Fruit fly (Drosophila melanogaster) whole organism, embryonic: ENCODE data around the gene IM33.

Experiments
- Bteb2 ChIP-seq: fragments of 200-800 bp; sonication (Bioruptor generic); optimal IDR thresholded peaks from 2 replicates; lab custom pipeline; 2016; ENCODE audit warnings: missing biosample characterization, missing genetic modification characterization
- CG10462 ChIP-seq: fragments of 200-800 bp; sonication (Bioruptor generic); optimal IDR thresholded peaks from 2 replicates; lab custom pipeline; 2016; ENCODE audit warnings: missing biosample characterization, missing genetic modification characterization
- CG12942 ChIP-seq: fragments of 200-800 bp; sonication (Bioruptor generic); optimal IDR thresholded peaks from 3 replicates; lab custom pipeline; 2016; ENCODE audit warnings: missing biosample characterization, missing genetic modification characterization
- CG13894 ChIP-seq: fragments of 200-800 bp; sonication (Bioruptor generic); optimal IDR thresholded peaks from 3 replicates; lab custom pipeline; 2018; ENCODE audit warnings: missing biosample characterization, mild to moderate bottlenecking, missing genetic modification characterization, moderate library complexity
- CG15479 ChIP-seq: fragments of 200-800 bp; sonication (Bioruptor generic); optimal IDR thresholded peaks from 3 replicates; lab custom pipeline; 2019; ENCODE audit warnings: missing biosample characterization, mild to moderate bottlenecking, missing genetic modification characterization, moderate library complexity
- CG15601 ChIP-seq: fragments of 200-800 bp; sonication (Bioruptor generic); optimal IDR thresholded peaks from 3 replicates; lab custom pipeline; 2019; ENCODE audit warnings: missing biosample characterization, mild to moderate bottlenecking, missing genetic modification characterization, moderate library complexity
- CG15696 ChIP-seq: fragments of 200-800 bp; sonication (Bioruptor generic); optimal IDR thresholded peaks from 2 replicates; lab custom pipeline; 2019; ENCODE audit warnings: missing biosample characterization, mild to moderate bottlenecking, missing genetic modification characterization, moderate library complexity
- CG16815 ChIP-seq: fragments of 200-800 bp; sonication (Bioruptor generic); optimal IDR thresholded peaks from 3 replicates; lab custom pipeline; 2017; ENCODE audit warnings: missing biosample characterization, mild to moderate bottlenecking, missing genetic modification characterization
- CG17385 ChIP-seq: fragments of 200-800 bp; sonication (Bioruptor generic); optimal IDR thresholded peaks from 3 replicates; lab custom pipeline; 2018; ENCODE audit warnings: missing biosample characterization, mild to moderate bottlenecking, missing genetic modification characterization
- CG1832 ChIP-seq: fragments of 200-800 bp; sonication (Bioruptor generic); optimal IDR thresholded peaks from 2 replicates; lab custom pipeline; 2017; ENCODE audit warnings: missing biosample characterization, mild to moderate bottlenecking, missing genetic modification characterization, inconsistent platforms
- CG2116 ChIP-seq: fragments of 200-800 bp; sonication (Bioruptor generic); optimal IDR thresholded peaks from 3 replicates; lab custom pipeline; 2018; ENCODE audit warnings: missing biosample characterization, mild to moderate bottlenecking, missing genetic modification characterization
- CG2199 ChIP-seq: fragments of 200-800 bp; sonication (Bioruptor generic); IDR thresholded peaks from 3 replicates; pipeline ENCODE4 v1.3.6; 2022; ENCODE audit warnings: missing biosample characterization, missing genetic modification characterization
- CG2889 ChIP-seq: fragments of 200-800 bp; sonication (Bioruptor generic); IDR thresholded peaks from 3 replicates; pipeline ENCODE4 v1.3.6; 2022; ENCODE audit warnings: missing biosample characterization, missing genetic modification characterization
- CG30431 ChIP-seq: fragments of 200-800 bp; sonication (Bioruptor generic); optimal IDR thresholded peaks from 2 replicates; lab custom pipeline; 2017; ENCODE audit warnings: missing biosample characterization, missing genetic modification characterization
- CG43689 ChIP-seq: fragments of 200-800 bp; sonication (Bioruptor generic); IDR thresholded peaks from 2 replicates; pipeline ENCODE4 v1.3.6; 2022; ENCODE audit warnings: missing biosample characterization, missing genetic modification characterization
- CG4730 ChIP-seq: fragments of 200-800 bp; sonication (Bioruptor generic); IDR thresholded peaks from 2 replicates; pipeline ENCODE4 v1.3.6; 2022; ENCODE audit warnings: missing biosample characterization, missing genetic modification characterization
- CG6791 ChIP-seq: fragments of 200-800 bp; sonication (Bioruptor generic); IDR thresholded peaks from 3 replicates; pipeline ENCODE4 v1.3.6; 2022; ENCODE audit warnings: missing biosample characterization, missing genetic modification characterization; ENCODE audit not compliant: partially characterized antibody
- CG7928 ChIP-seq: fragments of 200-800 bp; sonication (Bioruptor generic); optimal IDR thresholded peaks from 2 replicates; lab custom pipeline; 2017; ENCODE audit warnings: missing biosample characterization, mild to moderate bottlenecking, missing genetic modification characterization
- CG8089 ChIP-seq: fragments of 200-800 bp; sonication (Bioruptor generic); optimal IDR thresholded peaks from 3 replicates; lab custom pipeline; 2016; ENCODE audit warnings: missing biosample characterization, missing genetic modification characterization
- CG8924 ChIP-seq: fragments of 200-800 bp; optimal IDR thresholded peaks from 3 replicates; lab custom pipeline; 2019; ENCODE audit warnings: missing biosample characterization, mild to moderate bottlenecking, missing genetic modification characterization, moderate library complexity
- Deaf1 ChIP-seq: fragments of 200-800 bp; optimal IDR thresholded peaks from 3 replicates; lab custom pipeline; 2019; ENCODE audit warnings: missing biosample characterization, mild to moderate bottlenecking, missing genetic modification characterization, moderate library complexity
- Doc3 ChIP-seq: fragments of 200-800 bp; sonication (Bioruptor generic); IDR thresholded peaks from 3 replicates; pipeline ENCODE4 v1.3.6; 2022; ENCODE audit warnings: missing biosample characterization, missing genetic modification characterization; ENCODE audit not compliant: partially characterized antibody
- Drgx ChIP-seq: fragments of 200-800 bp; sonication (Bioruptor generic); IDR thresholded peaks from 2 replicates; pipeline ENCODE4 v1.3.6; 2022; ENCODE audit warnings: missing biosample characterization, missing genetic modification characterization
- E2f2 ChIP-seq: fragments of 200-800 bp; sonication (Bioruptor generic); IDR thresholded peaks from 2 replicates; pipeline ENCODE4 v1.3.6; 2022; ENCODE audit warnings: missing biosample characterization, missing genetic modification characterization
- H15 ChIP-seq: fragments of 200-800 bp; sonication (Bioruptor generic); IDR thresholded peaks from 3 replicates; pipeline ENCODE4 v1.3.6; 2022; ENCODE audit warnings: missing biosample characterization, missing genetic modification characterization
- HLH4C ChIP-seq: fragments of 200-800 bp; sonication (Bioruptor generic); IDR thresholded peaks from 3 replicates; pipeline ENCODE4 v1.3.6; 2022; ENCODE audit warnings: missing biosample characterization, missing genetic modification characterization; ENCODE audit not compliant: partially characterized antibody
- Nf-YC ChIP-seq: fragments of 200-800 bp; optimal IDR thresholded peaks from 3 replicates; lab custom pipeline; 2019; ENCODE audit warnings: missing biosample characterization, mild to moderate bottlenecking, missing genetic modification characterization, moderate library complexity
- NfI ChIP-seq: fragments of 200-800 bp; sonication (Bioruptor generic); optimal IDR thresholded peaks from 3 replicates; lab custom pipeline; 2018; ENCODE audit warnings: missing biosample characterization, mild to moderate bottlenecking, missing genetic modification characterization, moderate library complexity
- ara ChIP-seq: fragments of 200-800 bp; sonication (Bioruptor generic); IDR thresholded peaks from 2 replicates; pipeline ENCODE4 v1.3.6; 2022; ENCODE audit warnings: missing biosample characterization, missing genetic modification characterization
- bab2 ChIP-seq: fragments of 200-800 bp; sonication (Bioruptor generic); optimal IDR thresholded peaks from 2 replicates; lab custom pipeline; 2016; ENCODE audit warnings: missing biosample characterization, missing genetic modification characterization
- bsh ChIP-seq, 2 experiments: fragments of 200-800 bp; sonication (Bioruptor generic); optimal IDR thresholded peaks; 2 replicates each; lab custom pipeline; 2017 to 2018; ENCODE audit warnings: mild to moderate bottlenecking in 2 of 2, missing biosample characterization in 2 of 2, missing genetic modification characterization in 2 of 2, moderate library complexity in 1 of 2
- cato ChIP-seq: fragments of 200-800 bp; sonication (Bioruptor generic); optimal IDR thresholded peaks from 2 replicates; lab custom pipeline; 2016; ENCODE audit warnings: missing biosample characterization, missing genetic modification characterization, borderline replicate concordance
- dm ChIP-seq: fragments of 200-800 bp; sonication (Bioruptor generic); optimal IDR thresholded peaks from 3 replicates; lab custom pipeline; 2016; ENCODE audit warnings: missing biosample characterization, missing genetic modification characterization
- ewg ChIP-seq: fragments of 200-800 bp; sonication (Bioruptor generic); optimal IDR thresholded peaks from 3 replicates; lab custom pipeline; 2017; ENCODE audit warnings: mild to moderate bottlenecking, missing biosample characterization, missing genetic modification reagents, missing genetic modification characterization
- gce ChIP-seq: fragments of 200-800 bp; sonication (Bioruptor generic); IDR thresholded peaks from 3 replicates; pipeline ENCODE4 v1.3.6; 2022; ENCODE audit warnings: missing biosample characterization, missing genetic modification characterization
- mld ChIP-seq: fragments of 200-800 bp; sonication (Bioruptor generic); IDR thresholded peaks from 3 replicates; pipeline ENCODE4 v1.3.6; 2022; ENCODE audit warnings: missing biosample characterization, missing genetic modification characterization; ENCODE audit not compliant: partially characterized antibody
- pho ChIP-seq: fragments of 200-800 bp; sonication (Bioruptor generic); optimal IDR thresholded peaks from 2 replicates; lab custom pipeline; 2016; ENCODE audit warnings: missing biosample characterization, missing genetic modification characterization
- pnt ChIP-seq: fragments of 200-800 bp; sonication (Bioruptor generic); optimal IDR thresholded peaks from 3 replicates; lab custom pipeline; 2016; ENCODE audit warnings: missing biosample characterization, missing genetic modification characterization
- psq ChIP-seq: fragments of 200-800 bp; sonication (Bioruptor generic); optimal IDR thresholded peaks from 2 replicates; lab custom pipeline; 2017; ENCODE audit warnings: missing biosample characterization, missing genetic modification characterization
- sc ChIP-seq, 3 experiments: fragments of >200 bp in 2 of 3; fragments of 200-800 bp in 1 of 3; sonication (Bioruptor generic) in 1 of 3; optimal IDR thresholded peaks; 2 replicates in 2 of 3; 3 replicates in 1 of 3; lab custom pipeline; 2017; ENCODE audit warnings: mild to moderate bottlenecking in 1 of 3, missing biosample characterization in 1 of 3, missing genetic modification characterization in 1 of 3, missing genetic modification reagents in 1 of 3
- toy ChIP-seq: fragments of 200-800 bp; sonication (Bioruptor generic); IDR thresholded peaks from 2 replicates; pipeline ENCODE4 v1.3.6; 2022; ENCODE audit warnings: missing biosample characterization, missing genetic modification characterization
- wdn ChIP-seq: fragments of 200-800 bp; sonication (Bioruptor generic); IDR thresholded peaks from 2 replicates; pipeline ENCODE4 v1.3.6; 2022; ENCODE audit warnings: missing biosample characterization, missing genetic modification characterization
- wek ChIP-seq: fragments of 200-800 bp; sonication (Bioruptor generic); optimal IDR thresholded peaks from 3 replicates; lab custom pipeline; 2018; ENCODE audit warnings: missing biosample characterization, mild to moderate bottlenecking, missing genetic modification characterization, moderate library complexity
- zfh1 ChIP-seq: fragments of 200-800 bp; sonication (Bioruptor generic); IDR thresholded peaks from 3 replicates; pipeline ENCODE4 v1.3.6; 2022; ENCODE audit warnings: missing biosample characterization, missing genetic modification characterization
- zfh2 ChIP-seq: fragments of 200-800 bp; sonication (Bioruptor generic); optimal IDR thresholded peaks from 2 replicates; lab custom pipeline; 2016; ENCODE audit warnings: missing biosample characterization, missing genetic modification characterization

The IM33 gene

dm6 chr2L:3703260-3703659 lies 6.8 kb upstream of the IM33 start, which contains the start of gene CG2816 (continued):
- TF ChIP-seq dm (GFP tag; lab: Kevin White, UChicago) (no peak), pnt (GFP tag; lab: Kevin White, UChicago) (no peak), wek (GFP tag; lab: Kevin White, UChicago) (no peak), pho (GFP tag; lab: Kevin White, UChicago) (peak; percentile 88), CG7928 (no peak), ara (GFP tag; lab: Robert Waterston, UW) (0 out of 2 replicates have a peak, but pooled peaks have one; percentile 27), bab2 (peak; percentile 0), CG43689 (peak; percentile 60), CG6791 (GFP tag; lab: Robert Waterston, UW) (no peak), Deaf1 (no peak)

- no peak for TF ChIP-seq wdn (GFP tag; lab: Robert Waterston, UW)
Observed at dm6 chr2L:3701526-3701925, 5.1 kb upstream of the IM33 start, which contains the start of gene CG43145. Gene CG43145, plus strand, starts transcription at chr2L:3701826.

- TF ChIP-seq CG2889 (GFP tag; lab: Robert Waterston, UW) = no peak
- no peak for TF ChIP-seq sc (optimal IDR thresholded peaks at IDR 0.05; lab: Kevin White, UChicago)
- no peak for TF ChIP-seq sc (GFP tag; optimal IDR thresholded peaks at IDR 0.05; lab: Kevin White, UChicago)
- TF ChIP-seq HLH4C (GFP tag; lab: Robert Waterston, UW) = no peak
- TF ChIP-seq E2f2 (GFP tag; lab: Robert Waterston, UW) = no peak
- no peak for TF ChIP-seq zfh2 (GFP tag; lab: Kevin White, UChicago)
- no peak for TF ChIP-seq CG12942 (GFP tag; lab: Kevin White, UChicago)
- no peak for TF ChIP-seq CG13894
- no peak for TF ChIP-seq CG1832 (GFP tag; lab: Kevin White, UChicago)
- TF ChIP-seq psq = no peak
- no peak for TF ChIP-seq CG8924 (tag; lab: Kevin White, UChicago)
- TF ChIP-seq mld (GFP tag; lab: Robert Waterston, UW) = no peak
Observed at dm6 chr2L:3700990-3701389, 4.5 kb upstream of the IM33 start, which contains the start of gene CG42467. Gene CG42467, plus strand, starts transcription at chr2L:3701290.

dm6 chr2L:3700374-3700773 lies 3.9 kb upstream of the IM33 start, which contains the start of gene Sfp24C1:
Gene Sfp24C1, plus strand, starts transcription at chr2L:3700674.
- no peak for TF ChIP-seq toy
- TF ChIP-seq bsh (GFP tag; optimal IDR thresholded peaks at IDR 0.05; lab: Kevin White, UChicago) = no peak
- TF ChIP-seq CG10462 (GFP tag; lab: Kevin White, UChicago) = no peak
- no peak for TF ChIP-seq Bteb2 (GFP tag; lab: Kevin White, UChicago)

- TF ChIP-seq zfh1 (GFP tag; lab: Robert Waterston, UW) = no peak
- no peak for TF ChIP-seq CG16815 (GFP tag; lab: Kevin White, UChicago)
- no peak for TF ChIP-seq CG4730 (GFP tag; lab: Robert Waterston, UW)
- TF ChIP-seq CG15479 = no peak
- TF ChIP-seq CG10462 (GFP tag; lab: Kevin White, UChicago) = no peak
- no peak for TF ChIP-seq NfI (GFP tag; lab: Kevin White, UChicago)
- TF ChIP-seq Doc3 (GFP tag; lab: Robert Waterston, UW) = no peak
- no peak for TF ChIP-seq CG30431 (GFP tag; lab: Kevin White, UChicago)
- TF ChIP-seq CG17385 (GFP tag; lab: Kevin White, UChicago) = no peak
- no peak for TF ChIP-seq Nf-YC
- TF ChIP-seq CG2199 (GFP tag; lab: Robert Waterston, UW) = no peak
- TF ChIP-seq H15 (GFP tag; lab: Robert Waterston, UW) = no peak
- no peak for TF ChIP-seq ewg (GFP tag; lab: Kevin White, UChicago)
- no peak for TF ChIP-seq gce
- TF ChIP-seq Drgx (GFP tag; lab: Robert Waterston, UW) = no peak
- no peak for TF ChIP-seq cato (GFP tag; lab: Kevin White, UChicago)
- TF ChIP-seq CG15601 (tag; lab: Kevin White, UChicago) = no peak
- no peak for TF ChIP-seq CG2116 (GFP tag; lab: Kevin White, UChicago)
- no peak for TF ChIP-seq CG15696
- TF ChIP-seq CG8089 (GFP tag; lab: Kevin White, UChicago) = no peak
Observed at dm6 chr2L:3699895-3700294, 3.4 kb upstream of the IM33 start, which contains the start of gene CG42465. Gene CG42465, plus strand, starts transcription at chr2L:3700195.
